Fruit fly (Drosophila melanogaster): ENCODE measurements around the gene gdrd.

gdrd gene

DNA sequence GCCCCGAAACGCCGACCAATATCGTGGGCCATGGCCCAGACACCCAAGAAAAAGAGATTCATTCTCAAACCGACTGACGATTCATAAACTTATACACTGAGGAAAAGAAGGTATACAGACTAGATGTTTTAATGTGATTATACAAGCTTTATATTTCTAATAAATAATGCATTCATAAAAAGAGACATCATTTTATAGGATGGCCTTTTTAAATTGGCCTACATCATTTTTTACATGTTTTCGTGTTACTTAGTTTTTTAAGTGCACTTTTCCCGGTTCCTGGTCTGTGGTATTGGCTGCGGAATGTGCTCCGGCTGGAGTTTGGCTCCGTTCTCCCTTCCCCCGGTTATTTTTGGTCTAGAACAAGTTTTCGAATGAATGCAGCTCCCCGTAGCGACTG, 38.6 kb upstream of the gdrd start (continued):
- TF ChIP-seq net (GFP tag; optimal IDR thresholded peaks at IDR 0.05), result peak; percentile 90
- TF ChIP-seq Sox102F (GFP tag; optimal IDR thresholded peaks at IDR 0.05), result peak; percentile 83
- peak; percentile 92 for TF ChIP-seq CG1621 (tag; optimal IDR thresholded peaks at IDR 0.05)
- TF ChIP-seq cyc (GFP tag; optimal IDR thresholded peaks at IDR 0.05), result peak; percentile 82
- TF ChIP-seq dsx (GFP tag; optimal IDR thresholded peaks at IDR 0.05; ENCODE audit: poor library complexity, severe bottlenecking), result peak; percentile 96
- peak; percentile 93 for TF ChIP-seq CG15336 (GFP tag; IDR thresholded peaks at IDR 0.05)
- TF ChIP-seq Hr39 (GFP tag; optimal IDR thresholded peaks at IDR 0.05), result peak; percentile 81
- TF ChIP-seq achi (GFP tag; optimal IDR thresholded peaks at IDR 0.05), result peak; percentile 93
- TF ChIP-seq CG8319 (GFP tag; optimal IDR thresholded peaks at IDR 0.05), result peak; percentile 66
- TF ChIP-seq CG11294 (GFP tag; IDR thresholded peaks at IDR 0.05), result peak; percentile 54
- peak; percentile 93 for TF ChIP-seq CG8119 (GFP tag; IDR thresholded peaks at IDR 0.05)
- no peak for TF ChIP-seq fkh (GFP tag; optimal IDR thresholded peaks at IDR 0.05)
- TF ChIP-seq CG10631 (GFP tag; optimal IDR thresholded peaks at IDR 0.05), result peak; percentile 96
- TF ChIP-seq lz (GFP tag; optimal IDR thresholded peaks at IDR 0.05), result peak; percentile 82
- peak; percentile 9 for TF ChIP-seq Blimp-1 (GFP tag; optimal IDR thresholded peaks at IDR 0.05)
- TF ChIP-seq fd85E (GFP tag; optimal IDR thresholded peaks at IDR 0.05), result peak; percentile 41
- peak; percentile 90 to 92 for TF ChIP-seq ss (GFP tag; optimal IDR thresholded peaks at IDR 0.05)
- TF ChIP-seq CG3919 (GFP tag; optimal IDR thresholded peaks at IDR 0.05), result peak; percentile 94
- peak; percentile 7 for TF ChIP-seq Eip93F (GFP tag; optimal IDR thresholded peaks at IDR 0.05)
- TF ChIP-seq CG4318 (GFP tag; optimal IDR thresholded peaks at IDR 0.05), result peak; percentile 80
- TF ChIP-seq Eip75B (GFP tag; optimal IDR thresholded peaks at IDR 0.05), result peak; percentile 96
- no peak for TF ChIP-seq Hr38 (GFP tag; optimal IDR thresholded peaks at IDR 0.05)
- peak; percentile 86 for TF ChIP-seq CG11762 (GFP tag; optimal IDR thresholded peaks at IDR 0.05; ENCODE audit: insufficient read depth)
- peak; percentile 87 for TF ChIP-seq CG6792 (GFP tag; optimal IDR thresholded peaks at IDR 0.05)
- TF ChIP-seq svp (GFP tag), result peak; percentile 89
- TF ChIP-seq CG6854 (GFP tag; optimal IDR thresholded peaks at IDR 0.05), result peak; percentile 74
- TF ChIP-seq CG6163 (GFP tag; IDR thresholded peaks at IDR 0.05), result peak; percentile 97
- TF ChIP-seq CG10669 (GFP tag; optimal IDR thresholded peaks at IDR 0.05), result peak; percentile 93
- peak; percentile 56 for TF ChIP-seq CG11902 (GFP tag; optimal IDR thresholded peaks at IDR 0.05)
- TF ChIP-seq Sox15 (GFP tag; optimal IDR thresholded peaks at IDR 0.05), result peak; percentile 52
- peak; percentile 90 for TF ChIP-seq CG32006 (GFP tag; optimal IDR thresholded peaks at IDR 0.05)
- TF ChIP-seq CG6276 (GFP tag; optimal IDR thresholded peaks at IDR 0.05), result peak; percentile 86

DNA sequence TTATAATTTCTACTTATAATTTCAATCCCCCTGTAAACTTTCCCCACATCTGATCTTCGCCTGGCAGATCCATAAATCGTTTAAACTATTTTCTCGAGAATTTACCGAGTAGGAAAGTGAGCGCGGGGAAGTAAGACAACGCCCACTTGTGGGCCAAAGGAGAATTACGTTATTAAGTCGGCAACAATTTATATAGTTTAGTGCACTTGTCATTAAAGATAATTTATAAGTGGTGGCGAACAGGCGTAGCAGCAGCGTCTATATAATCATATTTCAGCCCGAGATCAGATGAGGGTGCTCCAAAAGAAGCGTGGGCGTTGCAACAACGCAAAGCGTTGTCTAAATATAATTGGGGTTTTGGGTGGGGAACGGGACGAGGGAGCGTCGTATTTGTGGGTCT, 36.4 kb upstream of the gdrd start:
- TF ChIP-seq Eip78C (GFP tag), result peak; percentile 7
- TF ChIP-seq CG9139 (GFP tag; optimal IDR thresholded peaks at IDR 0.05), result no peak

DNA sequence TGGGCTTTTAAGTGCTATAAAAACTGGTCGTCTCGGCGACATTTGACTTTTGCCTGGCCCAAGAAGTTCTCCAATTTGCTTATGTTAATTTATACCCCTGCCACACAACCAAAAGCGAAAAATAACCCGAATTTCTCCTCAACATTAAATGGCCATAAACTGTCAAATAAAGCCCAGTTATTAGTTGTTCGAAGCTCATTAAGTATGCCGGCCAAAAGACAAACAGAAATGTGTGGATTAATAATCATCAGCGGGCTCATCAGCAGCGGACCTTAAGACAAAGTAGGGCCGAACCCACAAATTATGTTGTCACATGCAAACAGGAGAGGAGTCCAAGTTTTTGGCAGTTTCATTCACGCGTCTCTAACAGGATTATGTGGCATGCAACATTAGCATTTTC, 36.0 kb upstream of the gdrd start:
- TF ChIP-seq CG9139 (GFP tag; optimal IDR thresholded peaks at IDR 0.05), result no peak
- TF ChIP-seq lz (GFP tag; optimal IDR thresholded peaks at IDR 0.05), result no peak
- TF ChIP-seq Smox (GFP tag; optimal IDR thresholded peaks at IDR 0.05), result no peak
- TF ChIP-seq Met (GFP tag; optimal IDR thresholded peaks at IDR 0.05), result no peak

DNA sequence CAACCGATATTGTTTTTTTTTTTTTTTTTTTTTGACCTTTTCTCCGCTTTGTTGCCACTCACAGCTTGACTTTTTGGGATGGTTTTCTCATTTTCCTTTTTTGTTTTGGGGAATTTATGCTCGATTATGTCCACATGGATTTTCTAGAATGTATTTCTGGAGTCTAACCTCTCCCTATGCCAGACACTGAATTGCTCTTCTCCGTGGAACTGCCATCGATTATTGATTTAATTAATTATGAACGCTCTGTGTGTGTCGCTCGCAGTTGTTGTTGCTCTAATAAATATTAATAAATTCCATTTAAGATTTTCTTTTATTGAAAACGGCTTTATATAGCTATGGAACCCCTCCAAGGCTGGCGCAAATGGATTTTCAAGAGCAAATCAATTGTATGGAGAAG, 35.5 kb upstream of the gdrd start:
- TF ChIP-seq fd59A (GFP tag; optimal IDR thresholded peaks at IDR 0.05) (no peak), Hr4 (GFP tag; optimal IDR thresholded peaks at IDR 0.05) (no peak), Lpt (GFP tag; optimal IDR thresholded peaks at IDR 0.05) (no peak), svp (GFP tag) (no peak), Ets96B (tag; optimal IDR thresholded peaks at IDR 0.05) (no peak), Sox102F (GFP tag; optimal IDR thresholded peaks at IDR 0.05) (no peak), net (GFP tag; optimal IDR thresholded peaks at IDR 0.05) (no peak), Smox (GFP tag; optimal IDR thresholded peaks at IDR 0.05) (no peak), Hr38 (GFP tag; optimal IDR thresholded peaks at IDR 0.05) (no peak), ss (GFP tag; optimal IDR thresholded peaks at IDR 0.05) (no peak), CG34406 (GFP tag; optimal IDR thresholded peaks at IDR 0.05) (no peak), CG11902 (GFP tag; optimal IDR thresholded peaks at IDR 0.05) (no peak), Hr39 (GFP tag; optimal IDR thresholded peaks at IDR 0.05) (no peak), CG6808 (GFP tag; optimal IDR thresholded peaks at IDR 0.05) (no peak), CG16779 (tag; optimal IDR thresholded peaks at IDR 0.05) (no peak)
